Fruit fly (Drosophila melanogaster) whole organism, embryonic: ENCODE results near the gene CG43354.

Source experiments
- Asciz ChIP-seq: fragments of 200-800 bp; sonication (Bioruptor generic); optimal IDR thresholded peaks from 2 replicates; lab custom pipeline; 2017; ENCODE audit warnings: missing biosample characterization, mild to moderate bottlenecking, missing genetic modification characterization, missing genetic modification reagents
- Bgb ChIP-seq: fragments of 200-800 bp; sonication (Bioruptor generic); IDR thresholded peaks from 2 replicates; pipeline ENCODE4 v1.3.6; 2022; ENCODE audit warnings: missing biosample characterization, missing genetic modification characterization; ENCODE audit not compliant: partially characterized antibody
- CG10147 ChIP-seq: fragments of 200-800 bp; sonication (Bioruptor generic); optimal IDR thresholded peaks from 2 replicates; lab custom pipeline; 2019; ENCODE audit warnings: missing biosample characterization, mild to moderate bottlenecking, missing genetic modification characterization, moderate library complexity
- CG10462 ChIP-seq: fragments of 200-800 bp; sonication (Bioruptor generic); optimal IDR thresholded peaks from 2 replicates; lab custom pipeline; 2016; ENCODE audit warnings: missing biosample characterization, missing genetic modification characterization
- CG10979 ChIP-seq: fragments of 200-800 bp; sonication (Bioruptor generic); optimal IDR thresholded peaks from 2 replicates; lab custom pipeline; 2018; ENCODE audit warnings: missing biosample characterization, mild to moderate bottlenecking, missing genetic modification characterization, moderate library complexity
- CG12391 ChIP-seq: fragments of 200-800 bp; sonication (Bioruptor generic); optimal IDR thresholded peaks from 3 replicates; lab custom pipeline; 2018; ENCODE audit warnings: missing biosample characterization, mild to moderate bottlenecking, missing genetic modification characterization, moderate library complexity
- CG12744 ChIP-seq: fragments of 200-800 bp; sonication (Bioruptor generic); optimal IDR thresholded peaks from 2 replicates; lab custom pipeline; 2016; ENCODE audit warnings: missing biosample characterization, missing genetic modification characterization
- CG14710 ChIP-seq: fragments of 200-800 bp; sonication (Bioruptor generic); optimal IDR thresholded peaks from 3 replicates; lab custom pipeline; 2019; ENCODE audit warnings: missing biosample characterization, mild to moderate bottlenecking, missing genetic modification characterization, moderate library complexity
- CG17328 ChIP-seq: fragments of 200-800 bp; sonication (Bioruptor generic); IDR thresholded peaks from 2 replicates; pipeline ENCODE4 v1.3.6; 2022; ENCODE audit warnings: missing biosample characterization, missing genetic modification characterization
- CG18262 ChIP-seq: fragments of 200-800 bp; optimal IDR thresholded peaks from 3 replicates; lab custom pipeline; 2019; ENCODE audit warnings: missing biosample characterization, mild to moderate bottlenecking, missing genetic modification characterization, moderate library complexity
- CG18764 ChIP-seq: fragments of 200-800 bp; sonication (Bioruptor generic); optimal IDR thresholded peaks from 3 replicates; lab custom pipeline; 2016; ENCODE audit warnings: missing biosample characterization, missing genetic modification characterization
- CG2129 ChIP-seq: fragments of 200-800 bp; sonication (Bioruptor generic); IDR thresholded peaks from 2 replicates; pipeline ENCODE4 v1.3.6; 2022; ENCODE audit warnings: missing biosample characterization, missing genetic modification characterization; ENCODE audit not compliant: partially characterized antibody
- CG2199 ChIP-seq: fragments of 200-800 bp; sonication (Bioruptor generic); IDR thresholded peaks from 3 replicates; pipeline ENCODE4 v1.3.6; 2022; ENCODE audit warnings: missing biosample characterization, missing genetic modification characterization
- CG2202 ChIP-seq: fragments of 200-800 bp; sonication (Bioruptor generic); optimal IDR thresholded peaks from 2 replicates; lab custom pipeline; 2018; ENCODE audit warnings: missing biosample characterization, mild to moderate bottlenecking, missing genetic modification characterization
- CG2875 ChIP-seq: fragments of 200-800 bp; sonication (Bioruptor generic); optimal IDR thresholded peaks from 2 replicates; lab custom pipeline; 2017; ENCODE audit warnings: missing biosample characterization, mild to moderate bottlenecking, missing genetic modification characterization, missing genetic modification reagents
- CG6813 ChIP-seq: fragments of 200-800 bp; sonication (Bioruptor generic); optimal IDR thresholded peaks from 2 replicates; lab custom pipeline; 2017; ENCODE audit warnings: missing biosample characterization, missing genetic modification characterization, mild to moderate bottlenecking, moderate library complexity, missing genetic modification reagents
- CG7839 ChIP-seq: fragments of 200-800 bp; sonication (Bioruptor generic); optimal IDR thresholded peaks from 3 replicates; lab custom pipeline; 2018; ENCODE audit warnings: missing biosample characterization, mild to moderate bottlenecking, missing genetic modification characterization, moderate library complexity
- CG8359 ChIP-seq: fragments of 200-800 bp; sonication (Bioruptor generic); optimal IDR thresholded peaks from 2 replicates; lab custom pipeline; 2017; ENCODE audit warnings: missing biosample characterization, mild to moderate bottlenecking, missing genetic modification characterization, borderline replicate concordance
- Camta ChIP-seq: fragments of 200-800 bp; sonication (Bioruptor generic); optimal IDR thresholded peaks from 2 replicates; lab custom pipeline; 2016; ENCODE audit warnings: missing biosample characterization, missing genetic modification characterization
- CoRest ChIP-seq: fragments of 200-800 bp; sonication (Bioruptor generic); optimal IDR thresholded peaks from 3 replicates; lab custom pipeline; 2018; ENCODE audit warnings: missing biosample characterization, mild to moderate bottlenecking, missing genetic modification characterization, moderate library complexity
- D19A ChIP-seq: fragments of 200-800 bp; optimal IDR thresholded peaks from 3 replicates; lab custom pipeline; 2019; ENCODE audit warnings: missing biosample characterization, mild to moderate bottlenecking, missing genetic modification characterization, moderate library complexity
- Dbx ChIP-seq: fragments of 200-800 bp; sonication (Bioruptor generic); IDR thresholded peaks from 3 replicates; pipeline ENCODE4 v1.3.6; 2022; ENCODE audit warnings: missing biosample characterization, missing genetic modification characterization
- Dek ChIP-seq: fragments of 200-800 bp; sonication (Bioruptor generic); optimal IDR thresholded peaks from 3 replicates; lab custom pipeline; 2019; ENCODE audit warnings: missing biosample characterization, mild to moderate bottlenecking, missing genetic modification characterization, moderate library complexity
- Drgx ChIP-seq: fragments of 200-800 bp; sonication (Bioruptor generic); IDR thresholded peaks from 2 replicates; pipeline ENCODE4 v1.3.6; 2022; ENCODE audit warnings: missing biosample characterization, missing genetic modification characterization
- Hmr ChIP-seq: fragments of 200-800 bp; sonication (Bioruptor generic); optimal IDR thresholded peaks from 3 replicates; lab custom pipeline; 2017; ENCODE audit warnings: mild to moderate bottlenecking, missing biosample characterization, missing genetic modification reagents, missing genetic modification characterization
- Lpt ChIP-seq: fragments of >200 bp; optimal IDR thresholded peaks from 2 replicates; lab custom pipeline; 2018; ENCODE audit warnings: missing biosample characterization, missing genetic modification characterization
- Med ChIP-seq: fragments of 200-800 bp; sonication (Bioruptor generic); peaks from one replicate; lab custom pipeline; 2016; ENCODE audit warnings: missing biosample characterization, missing genetic modification characterization, mild to moderate bottlenecking, inconsistent platforms, moderate library complexity
- NC2α ChIP-seq: fragments of 200-800 bp; sonication (Bioruptor generic); optimal IDR thresholded peaks from 2 replicates; lab custom pipeline; 2016; ENCODE audit warnings: missing biosample characterization, missing genetic modification characterization
- PHDP ChIP-seq: fragments of 200-800 bp; sonication (Bioruptor generic); optimal IDR thresholded peaks from 3 replicates; lab custom pipeline; 2018; ENCODE audit warnings: missing biosample characterization, mild to moderate bottlenecking, missing genetic modification characterization, moderate library complexity
- ato ChIP-seq: fragments of 200-800 bp; sonication (Bioruptor generic); IDR thresholded peaks from 2 replicates; pipeline ENCODE4 v1.3.6; 2022; ENCODE audit warnings: missing biosample characterization, missing genetic modification characterization; ENCODE audit not compliant: partially characterized antibody
- az2 ChIP-seq: fragments of 200-800 bp; sonication (Bioruptor generic); optimal IDR thresholded peaks from 3 replicates; lab custom pipeline; 2016; ENCODE audit warnings: missing biosample characterization, missing genetic modification characterization
- bab2 ChIP-seq: fragments of 200-800 bp; sonication (Bioruptor generic); optimal IDR thresholded peaks from 2 replicates; lab custom pipeline; 2016; ENCODE audit warnings: missing biosample characterization, missing genetic modification characterization
- chinmo ChIP-seq: fragments of 200-800 bp; sonication (Bioruptor generic); IDR thresholded peaks from 4 replicates; pipeline ENCODE4 v1.3.6; 2022; ENCODE audit warnings: missing biosample characterization, missing genetic modification characterization; ENCODE audit not compliant: partially characterized antibody
- corto ChIP-seq: fragments of 200-800 bp; sonication (Bioruptor generic); optimal IDR thresholded peaks from 2 replicates; lab custom pipeline; 2016; ENCODE audit warnings: missing biosample characterization, mild to moderate bottlenecking, missing genetic modification characterization, moderate library complexity
- croc ChIP-seq: fragments of 200-800 bp; sonication (Bioruptor generic); conservative IDR thresholded peaks from 3 replicates; pipeline ENCODE4 v1.3.6; 2022; ENCODE audit warnings: missing biosample characterization, missing genetic modification characterization
- crol ChIP-seq: fragments of 200-800 bp; sonication (Bioruptor generic); IDR thresholded peaks from 2 replicates; pipeline ENCODE4 v1.3.6; 2022; ENCODE audit warnings: missing biosample characterization, missing genetic modification characterization
- da ChIP-seq: fragments of 200-800 bp; sonication (Bioruptor generic); optimal IDR thresholded peaks from 2 replicates; lab custom pipeline; 2016; ENCODE audit warnings: missing biosample characterization, missing genetic modification characterization
- dmrt11E ChIP-seq: fragments of 200-800 bp; sonication (Bioruptor generic); optimal IDR thresholded peaks from 3 replicates; lab custom pipeline; 2018; ENCODE audit warnings: missing biosample characterization, mild to moderate bottlenecking, missing genetic modification characterization, moderate library complexity
- dmrt99B ChIP-seq: fragments of 200-800 bp; sonication (Bioruptor generic); optimal IDR thresholded peaks from 2 replicates; lab custom pipeline; 2018; ENCODE audit warnings: missing biosample characterization, mild to moderate bottlenecking, missing genetic modification characterization, moderate library complexity
- ewg ChIP-seq: fragments of 200-800 bp; sonication (Bioruptor generic); optimal IDR thresholded peaks from 3 replicates; lab custom pipeline; 2017; ENCODE audit warnings: mild to moderate bottlenecking, missing biosample characterization, missing genetic modification reagents, missing genetic modification characterization
- gsb-n ChIP-seq: fragments of 200-800 bp; sonication (Bioruptor generic); optimal IDR thresholded peaks from 3 replicates; lab custom pipeline; 2018; ENCODE audit warnings: missing biosample characterization, mild to moderate bottlenecking, missing genetic modification characterization
- jing ChIP-seq: fragments of 200-800 bp; sonication (Bioruptor generic); optimal IDR thresholded peaks from 2 replicates; lab custom pipeline; 2018; ENCODE audit warnings: missing biosample characterization, mild to moderate bottlenecking, missing genetic modification characterization
- oc ChIP-seq: fragments of 200-800 bp; sonication (Bioruptor generic); optimal IDR thresholded peaks from 2 replicates; lab custom pipeline; 2018; ENCODE audit warnings: missing biosample characterization, mild to moderate bottlenecking, missing genetic modification characterization, moderate library complexity
- phol ChIP-seq: fragments of 200-800 bp; sonication (Bioruptor generic); optimal IDR thresholded peaks from 3 replicates; lab custom pipeline; 2018; ENCODE audit warnings: missing biosample characterization, mild to moderate bottlenecking, missing genetic modification characterization, moderate library complexity
- sc ChIP-seq, 3 experiments: fragments of >200 bp in 2 of 3; fragments of 200-800 bp in 1 of 3; sonication (Bioruptor generic) in 1 of 3; optimal IDR thresholded peaks; 2 replicates in 2 of 3; 3 replicates in 1 of 3; lab custom pipeline; 2017; ENCODE audit warnings: mild to moderate bottlenecking in 1 of 3, missing biosample characterization in 1 of 3, missing genetic modification characterization in 1 of 3, missing genetic modification reagents in 1 of 3
- sd ChIP-seq: fragments of 200-800 bp; sonication (Bioruptor generic); optimal IDR thresholded peaks from 3 replicates; lab custom pipeline; 2018; ENCODE audit warnings: missing biosample characterization, mild to moderate bottlenecking, missing genetic modification characterization, moderate library complexity
- sens ChIP-seq: fragments of 200-800 bp; sonication (Bioruptor generic); peaks from one replicate; lab custom pipeline; 2016; ENCODE audit warnings: missing biosample characterization, missing genetic modification characterization
- tap ChIP-seq: fragments of 200-800 bp; optimal IDR thresholded peaks from 3 replicates; lab custom pipeline; 2019; ENCODE audit warnings: missing biosample characterization, mild to moderate bottlenecking, missing genetic modification characterization, moderate library complexity
- tin ChIP-seq: fragments of 200-800 bp; sonication (Bioruptor generic); optimal IDR thresholded peaks from 3 replicates; lab custom pipeline; 2016; ENCODE audit warnings: missing biosample characterization, missing genetic modification characterization

CG43354 gene

DNA sequence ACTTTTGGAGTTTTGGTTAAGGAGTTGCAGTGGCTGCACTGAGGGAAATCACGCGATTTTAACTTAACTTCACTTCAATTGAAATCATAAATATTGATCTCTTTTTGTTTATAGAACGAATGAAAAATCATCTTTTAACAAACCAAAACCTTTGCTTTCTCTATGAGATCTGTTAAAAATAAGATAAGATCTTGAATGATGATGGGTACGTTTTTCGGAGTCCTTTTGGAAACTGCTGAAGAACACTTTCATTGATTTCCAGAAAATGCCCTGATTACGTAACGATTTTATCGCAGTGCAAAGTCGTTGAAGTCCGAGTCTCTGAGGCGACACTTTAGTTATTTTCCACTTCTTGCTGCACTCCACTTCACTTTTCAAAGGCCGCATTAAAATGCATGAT is 3.1 kb upstream of the CG43354 start (continued):
- TF ChIP-seq Lpt, result no peak
- TF ChIP-seq corto (GFP tag; lab: Kevin White, UChicago), result peak; percentile 75
- TF ChIP-seq dmrt11E, result peak; percentile 84
- TF ChIP-seq dmrt99B (tag; lab: Kevin White, UChicago), result peak; percentile 74
- TF ChIP-seq D19A (tag; lab: Kevin White, UChicago), result peak; percentile 41
- no peak for TF ChIP-seq CG2129 (GFP tag; lab: Robert Waterston, UW)
- peak; percentile 53; the same call in 2 of the 3 replicates for TF ChIP-seq croc
- TF ChIP-seq tin (GFP tag; lab: Kevin White, UChicago), result peak; percentile 44
- TF ChIP-seq CG14710 (tag; lab: Kevin White, UChicago), result peak; percentile 68
- TF ChIP-seq chinmo (GFP tag; lab: Robert Waterston, UW), result no peak
- no peak for TF ChIP-seq ato
- peak; percentile 24 for TF ChIP-seq CG6813
- peak; percentile 83 for TF ChIP-seq CG18262
- peak; percentile 89 for TF ChIP-seq sens (GFP tag; lab: Kevin White, UChicago)
- no peak for TF ChIP-seq sd (tag; lab: Kevin White, UChicago)
- TF ChIP-seq da (GFP tag; lab: Kevin White, UChicago), result no peak
- TF ChIP-seq Med (GFP tag; lab: Kevin White, UChicago), result peak; percentile 75
- TF ChIP-seq Camta (GFP tag; lab: Kevin White, UChicago), result no peak
- no peak for TF ChIP-seq Hmr (GFP tag; lab: Kevin White, UChicago)
- TF ChIP-seq Bgb (GFP tag; lab: Robert Waterston, UW), result no peak
- peak; percentile 70 for TF ChIP-seq CoRest (tag; lab: Kevin White, UChicago)
- peak; percentile 83 for TF ChIP-seq phol (tag; lab: Kevin White, UChicago)
- TF ChIP-seq jing, result peak; percentile 39
- TF ChIP-seq ewg (GFP tag; lab: Kevin White, UChicago), result peak; percentile 40
- TF ChIP-seq oc (tag; lab: Kevin White, UChicago), result peak; percentile 40
- peak; percentile 64 for TF ChIP-seq Asciz (GFP tag; lab: Kevin White, UChicago)
- no peak for TF ChIP-seq sc (optimal IDR thresholded peaks at IDR 0.05; lab: Kevin White, UChicago)
- peak; percentile 52 for TF ChIP-seq sc (GFP tag; optimal IDR thresholded peaks at IDR 0.05; lab: Kevin White, UChicago)
- TF ChIP-seq PHDP (tag; lab: Kevin White, UChicago), result peak; percentile 31
- peak; percentile 54 for TF ChIP-seq tap (tag; lab: Kevin White, UChicago)
- TF ChIP-seq CG2202 (tag; lab: Kevin White, UChicago), result peak; percentile 38
- TF ChIP-seq CG2875, result peak; percentile 67
- TF ChIP-seq Dbx, result no peak
- TF ChIP-seq crol (GFP tag; lab: Robert Waterston, UW), result no peak
- peak; percentile 67 for TF ChIP-seq Drgx
- no peak for TF ChIP-seq CG12744 (GFP tag; lab: Kevin White, UChicago)
- peak; percentile 11 for TF ChIP-seq CG18764 (GFP tag; lab: Kevin White, UChicago)
- peak; percentile 81 for TF ChIP-seq CG10979 (tag; lab: Kevin White, UChicago)
- peak; percentile 64 for TF ChIP-seq gsb-n (tag; lab: Kevin White, UChicago)
- TF ChIP-seq CG10462 (GFP tag; lab: Kevin White, UChicago), result no peak
- peak; percentile 22 for TF ChIP-seq NC2α (GFP tag; lab: Kevin White, UChicago)
- TF ChIP-seq az2 (GFP tag; lab: Kevin White, UChicago), result peak; percentile 51
- TF ChIP-seq CG2199 (GFP tag; lab: Robert Waterston, UW), result no peak
- peak; percentile 72 for TF ChIP-seq CG7839
- no peak for TF ChIP-seq CG10147
- peak; percentile 55 for TF ChIP-seq CG12391 (tag; lab: Kevin White, UChicago)
- no peak for TF ChIP-seq Dek (tag; lab: Kevin White, UChicago)
- TF ChIP-seq bab2 (GFP tag; lab: Kevin White, UChicago), result peak; percentile 10
- TF ChIP-seq CG8359 (GFP tag; lab: Kevin White, UChicago), result peak; percentile 54
- peak; percentile 34; the same call in 1 of the 2 replicates for TF ChIP-seq CG17328 (GFP tag; lab: Robert Waterston, UW)
